Fruit fly (Drosophila melanogaster) whole organism, prepupa: ENCODE data around the gene CG15742.

ENCODE experiments used
- Blimp-1 ChIP-seq: fragments of 200-800 bp; sonication (Bioruptor generic); optimal IDR thresholded peaks from 3 replicates; lab custom pipeline; 2017; ENCODE audit warnings: missing biosample characterization, missing genetic modification characterization, mild to moderate bottlenecking, moderate library complexity, missing genetic modification reagents
- CG10631 ChIP-seq: fragments of 200-800 bp; sonication (Bioruptor generic); optimal IDR thresholded peaks from 2 replicates; lab custom pipeline; 2016; ENCODE audit warnings: missing biosample characterization, missing genetic modification characterization
- CG10669 ChIP-seq: fragments of 200-800 bp; sonication (Bioruptor generic); optimal IDR thresholded peaks from 3 replicates; lab custom pipeline; 2018; ENCODE audit warnings: missing biosample characterization, mild to moderate bottlenecking, missing genetic modification characterization, moderate library complexity
- CG11294 ChIP-seq: fragments of 200-800 bp; sonication (Bioruptor generic); IDR thresholded peaks from 2 replicates; pipeline ENCODE4 v1.3.6; 2022; ENCODE audit warnings: missing biosample characterization, missing genetic modification characterization
- CG11762 ChIP-seq: fragments of 200-800 bp; sonication (Bioruptor generic); optimal IDR thresholded peaks from 3 replicates; lab custom pipeline; 2016; ENCODE audit warnings: missing biosample characterization, missing genetic modification characterization; ENCODE audit not compliant: insufficient read depth
- CG1621 ChIP-seq: fragments of 200-800 bp; sonication (Bioruptor generic); optimal IDR thresholded peaks from 3 replicates; lab custom pipeline; 2018; ENCODE audit warnings: missing biosample characterization, mild to moderate bottlenecking, missing genetic modification characterization
- CG16779 ChIP-seq: fragments of 200-800 bp; sonication (Bioruptor generic); optimal IDR thresholded peaks from 3 replicates; lab custom pipeline; 2017; ENCODE audit warnings: missing biosample characterization, mild to moderate bottlenecking, missing genetic modification characterization
- CG3032 ChIP-seq: fragments of 200-800 bp; optimal IDR thresholded peaks from 2 replicates; lab custom pipeline; 2019; ENCODE audit warnings: missing biosample characterization, mild to moderate bottlenecking, missing genetic modification characterization, moderate library complexity
- CG31627 ChIP-seq: fragments of 200-800 bp; sonication (Bioruptor generic); optimal IDR thresholded peaks from 3 replicates; lab custom pipeline; 2016; ENCODE audit warnings: missing biosample characterization, missing genetic modification characterization
- CG34406 ChIP-seq: fragments of 200-800 bp; sonication (Bioruptor generic); optimal IDR thresholded peaks from 3 replicates; lab custom pipeline; 2016; ENCODE audit warnings: missing biosample characterization, missing genetic modification characterization
- CG3919 ChIP-seq: fragments of 200-800 bp; sonication (Bioruptor generic); optimal IDR thresholded peaks from 3 replicates; lab custom pipeline; 2016; ENCODE audit warnings: missing biosample characterization, missing genetic modification characterization
- CG6163 ChIP-seq: fragments of 200-800 bp; sonication (Bioruptor generic); IDR thresholded peaks from 3 replicates; pipeline ENCODE4 v1.3.6; 2022; ENCODE audit warnings: missing biosample characterization, missing genetic modification characterization
- CG6276 ChIP-seq: fragments of 200-800 bp; sonication (Bioruptor generic); optimal IDR thresholded peaks from 2 replicates; lab custom pipeline; 2017; ENCODE audit warnings: missing biosample characterization, mild to moderate bottlenecking, missing genetic modification characterization
- CG6792 ChIP-seq: fragments of 200-800 bp; sonication (Bioruptor generic); optimal IDR thresholded peaks from 3 replicates; lab custom pipeline; 2016; ENCODE audit warnings: missing biosample characterization, missing genetic modification characterization
- CG6808 ChIP-seq: fragments of 200-800 bp; sonication (Bioruptor generic); optimal IDR thresholded peaks from 3 replicates; lab custom pipeline; 2017; ENCODE audit warnings: missing biosample characterization, missing genetic modification characterization, mild to moderate bottlenecking, moderate library complexity, missing genetic modification reagents
- CG8632 ChIP-seq: fragments of 200-800 bp; sonication (Bioruptor generic); optimal IDR thresholded peaks from 3 replicates; lab custom pipeline; 2016; ENCODE audit warnings: missing biosample characterization, missing genetic modification characterization
- Eip75B ChIP-seq: fragments of 200-800 bp; sonication (Bioruptor generic); optimal IDR thresholded peaks from 3 replicates; lab custom pipeline; 2016; ENCODE audit warnings: missing biosample characterization, missing genetic modification characterization
- Eip78C ChIP-seq: fragments of 200-800 bp; sonication (Bioruptor generic); peaks from one replicate; lab custom pipeline; 2016; ENCODE audit warnings: missing biosample characterization, missing genetic modification characterization
- Eip93F ChIP-seq: fragments of 200-800 bp; sonication (Bioruptor generic); optimal IDR thresholded peaks from 2 replicates; lab custom pipeline; 2016; ENCODE audit warnings: missing biosample characterization, mild to moderate bottlenecking, missing genetic modification characterization
- Ets96B ChIP-seq: fragments of 200-800 bp; optimal IDR thresholded peaks from 2 replicates; lab custom pipeline; 2019; ENCODE audit warnings: missing biosample characterization, mild to moderate bottlenecking, missing genetic modification characterization, moderate library complexity
- Gug ChIP-seq: fragments of 200-800 bp; sonication (Bioruptor generic); IDR thresholded peaks from 2 replicates; pipeline ENCODE4 v1.3.6; 2022; ENCODE audit warnings: missing biosample characterization, missing genetic modification characterization
- Hr38 ChIP-seq: sonication (Bioruptor generic); optimal IDR thresholded peaks from 2 replicates; lab custom pipeline; 2016; ENCODE audit warnings: missing biosample characterization, missing genetic modification characterization
- Hr4 ChIP-seq: fragments of 200-800 bp; sonication (Bioruptor generic); optimal IDR thresholded peaks from 3 replicates; lab custom pipeline; 2016; ENCODE audit warnings: missing biosample characterization, missing genetic modification characterization
- Met ChIP-seq: fragments of 200-800 bp; sonication (Bioruptor generic); optimal IDR thresholded peaks from 3 replicates; lab custom pipeline; 2016; ENCODE audit warnings: missing biosample characterization, missing genetic modification characterization
- OdsH ChIP-seq: fragments of 200-800 bp; sonication (Bioruptor generic); optimal IDR thresholded peaks from 3 replicates; lab custom pipeline; 2016; ENCODE audit warnings: missing biosample characterization, missing genetic modification characterization
- Smox ChIP-seq: fragments of 200-800 bp; sonication (Bioruptor generic); optimal IDR thresholded peaks from 3 replicates; lab custom pipeline; 2016; ENCODE audit warnings: missing biosample characterization, missing genetic modification characterization
- Sox102F ChIP-seq: fragments of 200-800 bp; sonication (Bioruptor generic); optimal IDR thresholded peaks from 2 replicates; lab custom pipeline; 2016; ENCODE audit warnings: missing biosample characterization, mild to moderate bottlenecking, missing genetic modification characterization
- Sox14 ChIP-seq: fragments of 200-800 bp; sonication (Bioruptor generic); optimal IDR thresholded peaks from 3 replicates; lab custom pipeline; 2016; ENCODE audit warnings: missing biosample characterization, missing genetic modification characterization
- Sox15 ChIP-seq: fragments of 200-800 bp; sonication (Bioruptor generic); optimal IDR thresholded peaks from 3 replicates; lab custom pipeline; 2016; ENCODE audit warnings: missing biosample characterization, missing genetic modification characterization
- achi ChIP-seq: fragments of 200-800 bp; sonication (Bioruptor generic); optimal IDR thresholded peaks from 3 replicates; lab custom pipeline; 2016; ENCODE audit warnings: missing biosample characterization, missing genetic modification characterization
- cyc ChIP-seq: fragments of 200-800 bp; sonication (Bioruptor generic); optimal IDR thresholded peaks from 3 replicates; lab custom pipeline; 2016; ENCODE audit warnings: missing biosample characterization, missing genetic modification characterization
- dsx ChIP-seq: fragments of 200-800 bp; optimal IDR thresholded peaks from 3 replicates; lab custom pipeline; 2019; ENCODE audit warnings: missing biosample characterization, mild to moderate bottlenecking, missing genetic modification characterization, moderate library complexity; ENCODE audit not compliant: poor library complexity, severe bottlenecking
- esn ChIP-seq: fragments of 200-800 bp; sonication (Bioruptor generic); optimal IDR thresholded peaks from 2 replicates; lab custom pipeline; 2016; ENCODE audit warnings: missing biosample characterization, mild to moderate bottlenecking, missing genetic modification characterization, moderate library complexity
- fd59A ChIP-seq: fragments of 200-800 bp; sonication (Bioruptor generic); optimal IDR thresholded peaks from 2 replicates; lab custom pipeline; 2017; ENCODE audit warnings: missing biosample characterization, mild to moderate bottlenecking, missing genetic modification characterization, missing genetic modification reagents
- fkh ChIP-seq: fragments of 200-800 bp; sonication (Bioruptor generic); optimal IDR thresholded peaks from 3 replicates; lab custom pipeline; 2017; ENCODE audit warnings: missing biosample characterization, mild to moderate bottlenecking, missing genetic modification characterization, moderate library complexity
- lz ChIP-seq: fragments of 200-800 bp; sonication (Bioruptor generic); optimal IDR thresholded peaks from 3 replicates; lab custom pipeline; 2016; ENCODE audit warnings: missing biosample characterization, missing genetic modification characterization
- net ChIP-seq: fragments of 200-800 bp; sonication (Bioruptor generic); optimal IDR thresholded peaks from 3 replicates; lab custom pipeline; 2016; ENCODE audit warnings: missing biosample characterization, missing genetic modification characterization
- pdm3 ChIP-seq: fragments of 200-800 bp; sonication (Bioruptor generic); optimal IDR thresholded peaks from 3 replicates; lab custom pipeline; 2016; ENCODE audit warnings: missing biosample characterization, missing genetic modification characterization
- salr ChIP-seq, 2 experiments: fragments of 200-800 bp; sonication (Bioruptor generic); optimal IDR thresholded peaks; 3 replicates each; lab custom pipeline; 2016 to 2018; ENCODE audit warnings: missing biosample characterization in 2 of 2, missing genetic modification characterization in 2 of 2, mild to moderate bottlenecking in 1 of 2
- ss ChIP-seq, 2 experiments: fragments of 200-800 bp; sonication (Bioruptor generic); optimal IDR thresholded peaks; 2 replicates in 1 of 2; 3 replicates in 1 of 2; lab custom pipeline; 2017 to 2018; ENCODE audit warnings: mild to moderate bottlenecking in 2 of 2, missing biosample characterization in 2 of 2, missing genetic modification characterization in 2 of 2, moderate library complexity in 1 of 2
- svp ChIP-seq: fragments of 200-800 bp; sonication (Bioruptor generic); peaks from one replicate; lab custom pipeline; 2016; ENCODE audit warnings: missing biosample characterization, missing genetic modification characterization
- vri ChIP-seq: fragments of 200-800 bp; sonication (Bioruptor generic); optimal IDR thresholded peaks from 3 replicates; lab custom pipeline; 2016; ENCODE audit warnings: missing biosample characterization, mild to moderate bottlenecking, missing genetic modification characterization

Gene CG15742

DNA sequence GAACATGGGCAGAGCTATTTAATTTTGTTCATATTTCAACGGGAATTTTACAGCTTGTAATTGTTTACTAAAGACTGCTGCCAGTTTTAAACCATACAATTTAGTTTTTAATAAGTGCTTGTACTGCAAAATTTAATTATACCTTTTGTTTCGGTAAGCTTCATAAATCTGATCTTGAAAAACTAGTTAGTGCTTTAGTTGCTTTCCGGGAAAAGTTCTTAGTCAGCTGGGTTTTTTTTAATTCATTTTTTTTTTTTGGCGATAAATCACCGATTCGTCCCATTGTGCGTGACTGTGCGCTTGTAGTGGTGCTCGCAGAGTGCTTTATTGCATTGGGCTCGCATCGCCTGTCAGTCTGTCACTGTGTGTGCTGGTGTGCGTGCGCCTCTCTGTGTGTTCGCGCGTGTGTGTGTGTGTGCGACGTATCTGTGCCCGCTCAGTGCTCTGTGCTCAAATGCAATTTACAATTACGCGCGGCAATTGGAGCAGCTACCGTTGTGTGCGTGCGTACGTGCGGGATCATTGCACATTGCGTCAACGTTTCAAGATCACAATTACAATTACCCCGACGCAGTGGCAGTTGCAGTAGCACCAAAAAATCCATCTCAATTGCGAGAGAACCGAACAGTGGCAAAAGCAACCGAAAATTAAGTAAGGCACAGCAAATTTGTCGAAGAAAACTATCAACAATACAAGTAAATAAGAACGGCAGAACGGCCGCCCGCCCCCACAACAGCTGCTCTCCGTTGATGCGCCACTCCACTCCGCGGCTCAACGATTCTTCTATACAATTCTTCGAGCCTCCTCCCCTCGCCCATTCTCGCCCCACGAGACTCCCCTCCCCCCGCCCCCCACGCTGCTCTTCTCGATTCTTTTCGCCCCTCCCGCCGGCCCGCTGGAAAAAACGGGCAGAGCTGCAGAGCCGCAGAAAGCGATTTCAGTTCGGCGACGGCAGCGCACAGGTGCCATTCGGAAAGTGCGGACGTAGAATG is 45.7 kb upstream of the CG15742 start (continued):
- peak; percentile 6 for TF ChIP-seq esn (GFP tag; lab: Kevin White, UChicago)
- TF ChIP-seq achi = no peak
- TF ChIP-seq Sox14 (GFP tag; lab: Kevin White, UChicago) = no peak
- TF ChIP-seq CG16779 (tag; lab: Kevin White, UChicago) = peak; percentile 6
- no peak for TF ChIP-seq CG10631 (GFP tag; lab: Kevin White, UChicago)
- no peak for TF ChIP-seq Sox15 (GFP tag; lab: Kevin White, UChicago)
- no peak for TF ChIP-seq CG31627 (GFP tag; lab: Kevin White, UChicago)
- no peak for TF ChIP-seq OdsH (GFP tag; lab: Kevin White, UChicago)
- TF ChIP-seq CG11294 (GFP tag; lab: Robert Waterston, UW) = no peak
- no peak for TF ChIP-seq Smox (GFP tag; lab: Kevin White, UChicago)
- TF ChIP-seq Gug (GFP tag; lab: Robert Waterston, UW) = no peak
- TF ChIP-seq CG6792 (GFP tag; lab: Kevin White, UChicago) = no peak
- TF ChIP-seq Sox102F (GFP tag; lab: Kevin White, UChicago) = no peak
- peak; percentile 18 for TF ChIP-seq Hr4 (GFP tag; lab: Kevin White, UChicago)
- TF ChIP-seq cyc (GFP tag; lab: Kevin White, UChicago) = no peak
- TF ChIP-seq salr (GFP tag; optimal IDR thresholded peaks at IDR 0.05; lab: Kevin White, UChicago) = no peak
- peak; percentile 24 for TF ChIP-seq Met (GFP tag; lab: Kevin White, UChicago)
- TF ChIP-seq lz (GFP tag; lab: Kevin White, UChicago) = no peak
- peak; percentile 53 for TF ChIP-seq Eip78C
- TF ChIP-seq CG10669 (GFP tag; lab: Kevin White, UChicago) = no peak
- TF ChIP-seq vri = peak; percentile 55
- TF ChIP-seq dsx (GFP tag; lab: Kevin White, UChicago) = no peak
- no peak for TF ChIP-seq Blimp-1
- no peak for TF ChIP-seq CG3919 (GFP tag; lab: Kevin White, UChicago)
- TF ChIP-seq CG6808 = peak; percentile 18
- no peak for TF ChIP-seq Eip93F (GFP tag; lab: Kevin White, UChicago)
- peak; percentile 41; the same call in 1 of the 3 replicates for TF ChIP-seq CG6163
- no peak for TF ChIP-seq pdm3
- TF ChIP-seq CG1621 = no peak
- peak; percentile 17 for TF ChIP-seq net (GFP tag; lab: Kevin White, UChicago)
- no peak for TF ChIP-seq CG11762 (GFP tag; lab: Kevin White, UChicago)
- TF ChIP-seq Hr38 (GFP tag; lab: Kevin White, UChicago) = no peak
- TF ChIP-seq Ets96B (tag; lab: Kevin White, UChicago) = no peak
- no peak for TF ChIP-seq CG34406 (GFP tag; lab: Kevin White, UChicago)
- TF ChIP-seq CG3032 (tag; lab: Kevin White, UChicago) = no peak
- peak; percentile 91 for TF ChIP-seq svp (GFP tag; lab: Kevin White, UChicago)

DNA sequence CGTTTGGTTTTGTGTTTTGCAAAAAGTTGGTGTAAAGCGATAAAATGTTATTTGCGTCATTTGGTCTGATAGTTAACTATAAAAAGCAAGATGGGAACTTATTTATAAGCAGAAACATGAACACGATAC is 45.1 kb upstream of the CG15742 start, which contains the start of gene IP3K2:
IP3K2 (plus strand) TSS at position 107 of the 129 bp plus-strand sequence.
- TF ChIP-seq ss (GFP tag; optimal IDR thresholded peaks at IDR 0.05; lab: Kevin White, UChicago) = no peak
- no peak for TF ChIP-seq fd59A (GFP tag; lab: Kevin White, UChicago)
- TF ChIP-seq CG8632 = no peak
- TF ChIP-seq CG6163 = no peak
- no peak for TF ChIP-seq Eip78C
- no peak for TF ChIP-seq CG34406 (GFP tag; lab: Kevin White, UChicago)
- no peak for TF ChIP-seq CG6792 (GFP tag; lab: Kevin White, UChicago)
- no peak for TF ChIP-seq Eip75B (GFP tag; lab: Kevin White, UChicago)
- no peak for TF ChIP-seq CG6276
- no peak for TF ChIP-seq svp (GFP tag; lab: Kevin White, UChicago)
- no peak for TF ChIP-seq lz (GFP tag; lab: Kevin White, UChicago)
- TF ChIP-seq fkh = no peak
